Worm (Caenorhabditis elegans): ENCODE measurements around the gene str-86.

str-86 gene

ce11 chrV:8983604-8984003, at the start of gene str-86:
str-86 (minus strand) TSS chrV:8983704.
- TF ChIP-seq ets-7 (tag; optimal IDR thresholded peaks at IDR 0.05), result no peak
- no peak for TF ChIP-seq ama-1 (optimal IDR thresholded peaks at IDR 0.05)
- no peak for TF ChIP-seq hnd-1 (tag; optimal IDR thresholded peaks at IDR 0.05)
- TF ChIP-seq hmg-4 (GFP tag; optimal IDR thresholded peaks at IDR 0.05), result no peak
- TF ChIP-seq ceh-36 (tag; optimal IDR thresholded peaks at IDR 0.05), result no peak
- TF ChIP-seq B0310.2 (tag; optimal IDR thresholded peaks at IDR 0.05), result no peak
- no peak for TF ChIP-seq sea-1 (GFP tag; conservative IDR thresholded peaks at IDR 0.05)
- no peak for TF ChIP-seq scrt-1 (GFP tag; IDR thresholded peaks at IDR 0.05)
- no peak for TF ChIP-seq hmbx-1 (tag; optimal IDR thresholded peaks at IDR 0.05)

ce11 chrV:9033267-9033666, 49.8 kb upstream of the str-86 start, which contains the start of gene C25E10.4:
C25E10.4 (plus strand) TSS chrV:9033567.
- TF ChIP-seq tbx-11 (GFP tag; IDR thresholded peaks at IDR 0.05) (no peak), pes-1 (GFP tag; IDR thresholded peaks at IDR 0.05) (no peak), ama-1 (optimal IDR thresholded peaks at IDR 0.05) (no peak)

- TF ChIP-seq flt-1 (GFP tag; IDR thresholded peaks at IDR 0.05) (no peak), aly-1 (tag; optimal IDR thresholded peaks at IDR 0.05) (no peak), tbx-37 (GFP tag; conservative IDR thresholded peaks at IDR 0.05) (no peak), tbx-11 (GFP tag; IDR thresholded peaks at IDR 0.05) (no peak), tra-4 (tag; optimal IDR thresholded peaks at IDR 0.05) (no peak), ets-7 (tag; optimal IDR thresholded peaks at IDR 0.05) (no peak)
These were observed 46.7 kb upstream of the str-86 start, which contains the start of gene C25E10.5 for ce11 chrV:9030248-9030647. C25E10.5 (plus strand) TSS chrV:9030548.

ce11 chrV:9024713-9025112, 41.2 kb upstream of the str-86 start, which contains the start of gene bus-1:
bus-1 (minus strand) TSS chrV:9024813.
- TF ChIP-seq ets-7 (tag; optimal IDR thresholded peaks at IDR 0.05), result no peak
- TF ChIP-seq aly-1 (tag; optimal IDR thresholded peaks at IDR 0.05), result no peak
- TF ChIP-seq hmbx-1 (tag; optimal IDR thresholded peaks at IDR 0.05), result no peak
- TF ChIP-seq ceh-36 (tag; optimal IDR thresholded peaks at IDR 0.05), result no peak
- no peak for TF ChIP-seq F13C5.2 (tag; optimal IDR thresholded peaks at IDR 0.05)
- TF ChIP-seq B0310.2 (tag; optimal IDR thresholded peaks at IDR 0.05), result no peak

- TF ChIP-seq ceh-36 (tag; optimal IDR thresholded peaks at IDR 0.05), result no peak
- TF ChIP-seq tra-4 (tag; optimal IDR thresholded peaks at IDR 0.05), result no peak
- TF ChIP-seq sea-1 (GFP tag; conservative IDR thresholded peaks at IDR 0.05), result no peak
- no peak for TF ChIP-seq ama-1 (optimal IDR thresholded peaks at IDR 0.05)
- TF ChIP-seq hmbx-1 (tag; optimal IDR thresholded peaks at IDR 0.05), result no peak
- no peak for TF ChIP-seq flt-1 (GFP tag; IDR thresholded peaks at IDR 0.05)
- TF ChIP-seq F13C5.2 (tag; optimal IDR thresholded peaks at IDR 0.05), result no peak
- no peak for TF ChIP-seq pes-1 (GFP tag; IDR thresholded peaks at IDR 0.05)
- no peak for TF ChIP-seq tbx-11 (GFP tag; IDR thresholded peaks at IDR 0.05)
- TF ChIP-seq ets-7 (tag; optimal IDR thresholded peaks at IDR 0.05), result no peak
- TF ChIP-seq tbx-37 (GFP tag; conservative IDR thresholded peaks at IDR 0.05), result no peak
- TF ChIP-seq B0310.2 (tag; optimal IDR thresholded peaks at IDR 0.05), result no peak
- no peak for TF ChIP-seq ceh-13 (GFP tag; optimal IDR thresholded peaks at IDR 0.05)
- no peak for TF ChIP-seq hnd-1 (tag; optimal IDR thresholded peaks at IDR 0.05)
- no peak for TF ChIP-seq aly-1 (tag; optimal IDR thresholded peaks at IDR 0.05)
- TF ChIP-seq hmg-4 (GFP tag; optimal IDR thresholded peaks at IDR 0.05), result no peak
- TF ChIP-seq scrt-1 (GFP tag; IDR thresholded peaks at IDR 0.05), result no peak
These were observed 38.6 kb upstream of the str-86 start, which contains the start of gene oac-41 for ce11 chrV:9022078-9022477. oac-41 (minus strand) TSS chrV:9022178.

ce11 chrV:9018871-9019270, 35.4 kb upstream of the str-86 start:
- TF ChIP-seq tbx-37 (GFP tag; conservative IDR thresholded peaks at IDR 0.05) (no peak), ceh-36 (tag; optimal IDR thresholded peaks at IDR 0.05) (no peak), aly-1 (tag; optimal IDR thresholded peaks at IDR 0.05) (no peak), tra-4 (tag; optimal IDR thresholded peaks at IDR 0.05) (no peak), hnd-1 (tag; optimal IDR thresholded peaks at IDR 0.05) (no peak), ama-1 (optimal IDR thresholded peaks at IDR 0.05) (no peak), flt-1 (GFP tag; IDR thresholded peaks at IDR 0.05) (no peak), ceh-13 (GFP tag; optimal IDR thresholded peaks at IDR 0.05) (no peak), sea-1 (GFP tag; conservative IDR thresholded peaks at IDR 0.05) (no peak), pes-1 (GFP tag; IDR thresholded peaks at IDR 0.05) (no peak), hmbx-1 (tag; optimal IDR thresholded peaks at IDR 0.05) (no peak), tbx-11 (GFP tag; IDR thresholded peaks at IDR 0.05) (no peak), hmg-4 (GFP tag; optimal IDR thresholded peaks at IDR 0.05) (no peak), B0310.2 (tag; optimal IDR thresholded peaks at IDR 0.05) (no peak)

ce11 chrV:9016479-9016878, 33.0 kb upstream of the str-86 start, which contains the start of gene oac-40:
oac-40 (plus strand) TSS chrV:9016779.
- TF ChIP-seq scrt-1 (GFP tag; IDR thresholded peaks at IDR 0.05), result no peak
- TF ChIP-seq sea-1 (GFP tag; conservative IDR thresholded peaks at IDR 0.05), result no peak
- TF ChIP-seq hmbx-1 (tag; optimal IDR thresholded peaks at IDR 0.05), result no peak
- TF ChIP-seq hmg-4 (GFP tag; optimal IDR thresholded peaks at IDR 0.05), result no peak
- TF ChIP-seq pes-1 (GFP tag; IDR thresholded peaks at IDR 0.05), result no peak
- no peak for TF ChIP-seq ets-7 (tag; optimal IDR thresholded peaks at IDR 0.05)
- no peak for TF ChIP-seq hnd-1 (tag; optimal IDR thresholded peaks at IDR 0.05)
- no peak for TF ChIP-seq ama-1 (optimal IDR thresholded peaks at IDR 0.05)
- no peak for TF ChIP-seq F13C5.2 (tag; optimal IDR thresholded peaks at IDR 0.05)
- TF ChIP-seq tbx-11 (GFP tag; IDR thresholded peaks at IDR 0.05), result no peak
- TF ChIP-seq flt-1 (GFP tag; IDR thresholded peaks at IDR 0.05), result no peak
- TF ChIP-seq ceh-36 (tag; optimal IDR thresholded peaks at IDR 0.05), result no peak

ce11 chrV:9015540-9015939, 32.0 kb upstream of the str-86 start, which contains the start of gene srt-18:
srt-18 (minus strand) TSS chrV:9015640.
- TF ChIP-seq hmbx-1 (tag; optimal IDR thresholded peaks at IDR 0.05) (no peak), hmg-4 (GFP tag; optimal IDR thresholded peaks at IDR 0.05) (no peak), B0310.2 (tag; optimal IDR thresholded peaks at IDR 0.05) (no peak), tbx-37 (GFP tag; conservative IDR thresholded peaks at IDR 0.05) (no peak), ama-1 (optimal IDR thresholded peaks at IDR 0.05) (no peak), ets-7 (tag; optimal IDR thresholded peaks at IDR 0.05) (no peak), sea-1 (GFP tag; conservative IDR thresholded peaks at IDR 0.05) (no peak), tbx-11 (GFP tag; IDR thresholded peaks at IDR 0.05) (no peak), hnd-1 (tag; optimal IDR thresholded peaks at IDR 0.05) (no peak), ceh-36 (tag; optimal IDR thresholded peaks at IDR 0.05) (no peak), tra-4 (tag; optimal IDR thresholded peaks at IDR 0.05) (no peak), aly-1 (tag; optimal IDR thresholded peaks at IDR 0.05) (no peak), pes-1 (GFP tag; IDR thresholded peaks at IDR 0.05) (no peak)

Data from whole organism, early embryonic.